Worm (Caenorhabditis elegans) whole organism, mixed stage, embryonic: Measurements from ENCODE around the gene vha-17.

Experiments used
- M03D4.4 ChIP-seq: sonication (generic microtip); optimal IDR thresholded peaks from 2 replicates; lab custom pipeline; 2017; ENCODE audit warnings: mild to moderate bottlenecking, missing genetic modification characterization, missing compliant biosample characterization
- blmp-1 ChIP-seq: fragments of 150-350 bp; optimal IDR thresholded peaks from 2 replicates; lab custom pipeline; 2014; ENCODE audit warnings: missing biosample characterization, missing genetic modification characterization
- drap-1 ChIP-seq: fragments of 200-800 bp; sonication (Bioruptor generic); optimal IDR thresholded peaks from 3 replicates; lab custom pipeline; 2018; ENCODE audit warnings: mild to moderate bottlenecking, missing genetic modification characterization, missing compliant biosample characterization
- elt-3 ChIP-seq: fragments of 150-350 bp; optimal IDR thresholded peaks from 2 replicates; lab custom pipeline; 2014; ENCODE audit warnings: missing biosample characterization, missing genetic modification characterization
- ham-2 ChIP-seq: fragments of 200-800 bp; sonication (Bioruptor generic); optimal IDR thresholded peaks from 2 replicates; lab custom pipeline; 2018; ENCODE audit warnings: mild to moderate bottlenecking, missing genetic modification characterization, missing compliant biosample characterization
- mab-5 ChIP-seq: fragments of 150-350 bp; optimal IDR thresholded peaks from 2 replicates; lab custom pipeline; 2014; ENCODE audit warnings: missing biosample characterization, missing genetic modification characterization
- mep-1 ChIP-seq: fragments of 150-350 bp; optimal IDR thresholded peaks from 2 replicates; lab custom pipeline; 2017; ENCODE audit warnings: missing biosample characterization, missing genetic modification reagents, missing genetic modification characterization, inconsistent platforms
- nhr-237 ChIP-seq: fragments of 150-350 bp; optimal IDR thresholded peaks from 2 replicates; lab custom pipeline; 2014; ENCODE audit warnings: missing biosample characterization, missing genetic modification characterization
- nhr-76 ChIP-seq: sonication (generic microtip); optimal IDR thresholded peaks from 2 replicates; lab custom pipeline; 2017; ENCODE audit warnings: missing biosample characterization, missing genetic modification characterization
- pha-4 ChIP-seq: fragments of 150-350 bp; optimal IDR thresholded peaks from 2 replicates; lab custom pipeline; 2018; ENCODE audit warnings: missing biosample characterization, missing genetic modification reagents, missing genetic modification characterization
- unc-120 ChIP-seq: sonication (generic microtip); optimal IDR thresholded peaks from 2 replicates; lab custom pipeline; 2017; ENCODE audit warnings: missing genetic modification characterization, missing compliant biosample characterization; ENCODE audit not compliant: poor library complexity, severe bottlenecking
- ztf-11 ChIP-seq: fragments of 150-350 bp; optimal IDR thresholded peaks from 2 replicates; lab custom pipeline; 2014; ENCODE audit warnings: missing biosample characterization, missing genetic modification characterization

DNA sequence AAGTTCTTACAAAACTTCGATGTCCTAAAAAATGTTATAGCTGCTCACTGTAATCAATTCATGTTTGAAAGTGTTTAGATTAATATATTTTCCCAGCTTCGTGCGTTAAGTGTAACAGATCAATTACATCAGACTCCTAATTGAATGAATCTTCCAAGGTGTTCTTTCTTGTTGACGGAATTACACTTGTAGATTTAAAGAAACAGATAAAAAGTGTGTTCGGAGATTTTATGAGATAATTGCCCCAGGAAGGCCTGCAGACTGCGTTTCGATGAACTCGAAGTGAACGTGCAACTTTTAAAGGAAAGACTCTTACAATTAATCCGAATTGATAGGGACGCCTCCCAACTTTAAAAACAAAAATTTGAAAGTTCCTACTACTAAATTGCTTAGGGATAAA lies 32.0 kb upstream of the vha-17 start:
- TF ChIP-seq mab-5 (tag; lab: Kevin White, UChicago), result no peak
- TF ChIP-seq nhr-76 (tag; lab: Kevin White, UChicago), result no peak
- no peak for TF ChIP-seq mep-1 (tag; lab: Kevin White, UChicago)
- no peak for TF ChIP-seq elt-3 (tag; lab: Kevin White, UChicago)
- TF ChIP-seq unc-120 (tag; lab: Kevin White, UChicago), result no peak
- TF ChIP-seq blmp-1 (tag; lab: Kevin White, UChicago), result no peak
- no peak for TF ChIP-seq M03D4.4 (tag; lab: Kevin White, UChicago)
- no peak for TF ChIP-seq ztf-11 (tag; lab: Kevin White, UChicago)
- TF ChIP-seq pha-4 (tag; lab: Kevin White, UChicago), result no peak
- no peak for TF ChIP-seq ham-2 (GFP tag; lab: Kevin White, UChicago)
- no peak for TF ChIP-seq nhr-237 (tag; lab: Kevin White, UChicago)
- TF ChIP-seq drap-1 (GFP tag; lab: Kevin White, UChicago), result no peak
